Worm (Caenorhabditis elegans) whole organism, young adult: ENCODE results near the gene tnt-2.

Experiments
- B0035.1 ChIP-seq: sonication (generic microtip); optimal IDR thresholded peaks from 2 replicates; lab custom pipeline; 2016; ENCODE audit warnings: missing genetic modification characterization, mild to moderate bottlenecking, missing compliant biosample characterization, missing genotype, missing genetic modification reagents
- B0261.1 ChIP-seq: sonication (generic microtip); optimal IDR thresholded peaks from 2 replicates; lab custom pipeline; 2016; ENCODE audit warnings: mild to moderate bottlenecking, missing genetic modification characterization, moderate library complexity, missing compliant biosample characterization
- F10E7.11 ChIP-seq: sonication (generic microtip); optimal IDR thresholded peaks from 2 replicates; lab custom pipeline; 2017; ENCODE audit warnings: mild to moderate bottlenecking, missing genetic modification characterization, moderate library complexity, missing compliant biosample characterization
- F22D6.2 ChIP-seq: sonication (generic microtip); optimal IDR thresholded peaks from 2 replicates; lab custom pipeline; 2016; ENCODE audit warnings: mild to moderate bottlenecking, missing genetic modification characterization, missing compliant biosample characterization
- F23B12.7 ChIP-seq: sonication (generic microtip); optimal IDR thresholded peaks from 2 replicates; lab custom pipeline; 2017; ENCODE audit warnings: missing genetic modification characterization, mild to moderate bottlenecking, missing compliant biosample characterization, antibody characterized with exemption, moderate library complexity; ENCODE audit not compliant: insufficient read depth
- F49E8.2 ChIP-seq: sonication (generic microtip); optimal IDR thresholded peaks from 3 replicates; lab custom pipeline; 2017; ENCODE audit warnings: missing genetic modification characterization, mild to moderate bottlenecking, missing compliant biosample characterization, antibody characterized with exemption, moderate library complexity; ENCODE audit not compliant: insufficient read depth
- F52B5.7 ChIP-seq: sonication (generic microtip); optimal IDR thresholded peaks from 2 replicates; lab custom pipeline; 2016; ENCODE audit warnings: mild to moderate bottlenecking, missing genetic modification characterization, missing compliant biosample characterization
- F57A8.1 ChIP-seq: fragments of 200-800 bp; sonication (Bioruptor generic); optimal IDR thresholded peaks from 2 replicates; lab custom pipeline; 2018; ENCODE audit warnings: mild to moderate bottlenecking, missing genetic modification characterization, moderate library complexity, missing compliant biosample characterization
- K11D2.4 ChIP-seq: fragments of 200-800 bp; sonication (Bioruptor generic); IDR thresholded peaks from 2 replicates; pipeline ENCODE4 v1.3.6; 2022; ENCODE audit warnings: missing genetic modification reagents, missing genetic modification characterization, missing compliant biosample characterization
- K12H6.12 ChIP-seq: fragments of 200-800 bp; sonication (Bioruptor generic); optimal IDR thresholded peaks from 2 replicates; lab custom pipeline; 2018; ENCODE audit warnings: mild to moderate bottlenecking, missing genetic modification characterization, missing compliant biosample characterization
- Y56A3A.18 ChIP-seq: fragments of 200-800 bp; sonication (Bioruptor generic); IDR thresholded peaks from 2 replicates; pipeline ENCODE4 v1.3.6; 2022; ENCODE audit warnings: missing genetic modification reagents, missing genetic modification characterization, missing compliant biosample characterization
- Y95B8A.8 ChIP-seq: fragments of 200-800 bp; sonication (Bioruptor generic); IDR thresholded peaks from 2 replicates; pipeline ENCODE4 v1.3.6; 2022; ENCODE audit warnings: missing genetic modification reagents, missing genetic modification characterization, missing compliant biosample characterization
- aptf-2 ChIP-seq: fragments of 200-800 bp; sonication (Bioruptor generic); conservative IDR thresholded peaks from 2 replicates; pipeline ENCODE4 v1.3.6; 2022; ENCODE audit warnings: missing genetic modification reagents, missing genetic modification characterization, missing compliant biosample characterization
- atf-7 ChIP-seq: sonication (generic microtip); optimal IDR thresholded peaks from 2 replicates; lab custom pipeline; 2017; ENCODE audit warnings: mild to moderate bottlenecking, missing genetic modification characterization, missing compliant biosample characterization
- attf-6 ChIP-seq: fragments of 200-800 bp; sonication (Bioruptor generic); IDR thresholded peaks from 2 replicates; pipeline ENCODE4 v1.3.6; 2022; ENCODE audit warnings: missing genetic modification reagents, missing genetic modification characterization, missing compliant biosample characterization
- bed-2 ChIP-seq: fragments of 200-800 bp; sonication (Bioruptor generic); IDR thresholded peaks from 2 replicates; pipeline ENCODE4 v1.3.6; 2022; ENCODE audit warnings: missing genetic modification reagents, missing genetic modification characterization, missing compliant biosample characterization
- ccch-3 ChIP-seq: fragments of 200-800 bp; sonication (Bioruptor generic); optimal IDR thresholded peaks from 2 replicates; lab custom pipeline; 2018; ENCODE audit warnings: mild to moderate bottlenecking, missing genetic modification characterization, missing compliant biosample characterization
- cebp-1 ChIP-seq, 2 experiments: fragments of 200-800 bp in 1 of 2; sonication (Bioruptor generic) in 1 of 2; sonication (generic microtip) in 1 of 2; IDR thresholded peaks in 1 of 2; optimal IDR thresholded peaks in 1 of 2; 2 replicates each; pipeline versions ENCODE4 v1.3.6 to Lab custom; 2017 to 2022; ENCODE audit warnings: missing compliant biosample characterization in 2 of 2, missing genetic modification characterization in 2 of 2, mild to moderate bottlenecking in 1 of 2, missing genetic modification reagents in 1 of 2, moderate library complexity in 1 of 2
- cebp-2 ChIP-seq: fragments of 200-800 bp; sonication (Bioruptor generic); IDR thresholded peaks from 2 replicates; pipeline ENCODE4 v1.3.6; 2022; ENCODE audit warnings: missing genetic modification characterization, missing compliant biosample characterization
- ceh-58 ChIP-seq: fragments of 200-800 bp; sonication (Bioruptor generic); IDR thresholded peaks from 2 replicates; pipeline ENCODE4 v1.3.6; 2022; ENCODE audit warnings: missing genetic modification characterization, missing compliant biosample characterization
- ets-4 ChIP-seq: fragments of 200-800 bp; sonication (Bioruptor generic); optimal IDR thresholded peaks from 2 replicates; lab custom pipeline; 2018; ENCODE audit warnings: mild to moderate bottlenecking, missing genetic modification characterization, missing compliant biosample characterization
- hsf-1 ChIP-seq: fragments of 200-800 bp; sonication (Bioruptor generic); IDR thresholded peaks from 2 replicates; pipeline ENCODE4 v1.3.6; 2022; ENCODE audit warnings: missing genetic modification reagents, missing genetic modification characterization, missing compliant biosample characterization
- let-526 ChIP-seq: fragments of 200-800 bp; sonication (Bioruptor generic); IDR thresholded peaks from 2 replicates; pipeline ENCODE4 v1.3.6; 2022; ENCODE audit warnings: missing genetic modification reagents, missing genetic modification characterization, missing compliant biosample characterization
- lin-26 ChIP-seq: fragments of 200-800 bp; sonication (Bioruptor generic); IDR thresholded peaks from 2 replicates; pipeline ENCODE4 v1.3.6; 2022; ENCODE audit warnings: missing genetic modification reagents, missing genetic modification characterization, missing compliant biosample characterization
- lin-40 ChIP-seq: sonication (generic microtip); optimal IDR thresholded peaks from 2 replicates; lab custom pipeline; 2016; ENCODE audit warnings: missing genetic modification characterization, mild to moderate bottlenecking, missing compliant biosample characterization, missing genotype, missing genetic modification reagents
- lin-54 ChIP-seq: fragments of 200-800 bp; sonication (Bioruptor generic); optimal IDR thresholded peaks from 2 replicates; lab custom pipeline; 2018; ENCODE audit warnings: mild to moderate bottlenecking, missing genetic modification characterization, missing compliant biosample characterization
- lsl-1 ChIP-seq: fragments of 200-800 bp; sonication (Bioruptor generic); optimal IDR thresholded peaks from 2 replicates; lab custom pipeline; 2018; ENCODE audit warnings: mild to moderate bottlenecking, missing genetic modification characterization, moderate library complexity, missing compliant biosample characterization
- madf-8 ChIP-seq: fragments of 200-800 bp; sonication (Bioruptor generic); conservative IDR thresholded peaks from 2 replicates; pipeline ENCODE4 v1.3.6; 2022; ENCODE audit warnings: missing genetic modification reagents, missing genetic modification characterization, missing compliant biosample characterization
- mxl-1 ChIP-seq: sonication (generic microtip); optimal IDR thresholded peaks from 2 replicates; lab custom pipeline; 2016; ENCODE audit warnings: missing genetic modification characterization, missing compliant biosample characterization
- nhr-27 ChIP-seq: fragments of 200-800 bp; sonication (Bioruptor generic); optimal IDR thresholded peaks from 2 replicates; lab custom pipeline; 2018; ENCODE audit warnings: mild to moderate bottlenecking, missing genetic modification characterization, moderate library complexity, missing compliant biosample characterization
- nhr-80 ChIP-seq: sonication (generic microtip); optimal IDR thresholded peaks from 2 replicates; lab custom pipeline; 2016; ENCODE audit warnings: missing genetic modification characterization, missing compliant biosample characterization
- nhr-90 ChIP-seq: sonication (generic microtip); optimal IDR thresholded peaks from 2 replicates; lab custom pipeline; 2016; ENCODE audit warnings: missing genotype, mild to moderate bottlenecking, missing genetic modification characterization, missing compliant biosample characterization
- snpc-1.3 ChIP-seq: sonication (generic microtip); optimal IDR thresholded peaks from 2 replicates; lab custom pipeline; 2017; ENCODE audit warnings: missing genetic modification characterization, mild to moderate bottlenecking, missing compliant biosample characterization, antibody characterized with exemption, moderate library complexity, missing genotype, missing genetic modification reagents; ENCODE audit not compliant: insufficient read depth
- somi-1 ChIP-seq: fragments of 200-800 bp; sonication (Bioruptor generic); optimal IDR thresholded peaks from 2 replicates; lab custom pipeline; 2018; ENCODE audit warnings: mild to moderate bottlenecking, missing genetic modification characterization, missing compliant biosample characterization
- sptf-2 ChIP-seq: fragments of 200-800 bp; sonication (Bioruptor generic); optimal IDR thresholded peaks from 2 replicates; lab custom pipeline; 2018; ENCODE audit warnings: mild to moderate bottlenecking, missing genetic modification characterization, missing compliant biosample characterization
- tlf-1 ChIP-seq: fragments of 200-800 bp; sonication (Bioruptor generic); optimal IDR thresholded peaks from 2 replicates; lab custom pipeline; 2018; ENCODE audit warnings: mild to moderate bottlenecking, missing genetic modification characterization, missing compliant biosample characterization
- xnd-1 ChIP-seq: sonication (generic microtip); optimal IDR thresholded peaks from 2 replicates; lab custom pipeline; 2016; ENCODE audit warnings: missing genotype, missing genetic modification reagents, missing genetic modification characterization, missing compliant biosample characterization
- zim-3 ChIP-seq: sonication (generic microtip); optimal IDR thresholded peaks from 2 replicates; lab custom pipeline; 2017; ENCODE audit warnings: mild to moderate bottlenecking, missing genetic modification characterization, moderate library complexity, missing compliant biosample characterization
- ztf-28 ChIP-seq: fragments of 200-800 bp; sonication (Bioruptor generic); IDR thresholded peaks from 2 replicates; pipeline ENCODE4 v1.3.6; 2022; ENCODE audit warnings: missing genetic modification reagents, missing genetic modification characterization, missing compliant biosample characterization
- ztf-6 ChIP-seq: fragments of 200-800 bp; sonication (Bioruptor generic); IDR thresholded peaks from 2 replicates; pipeline ENCODE4 v1.3.6; 2022; ENCODE audit warnings: missing genetic modification reagents, missing genetic modification characterization, missing compliant biosample characterization

tnt-2 gene

DNA sequence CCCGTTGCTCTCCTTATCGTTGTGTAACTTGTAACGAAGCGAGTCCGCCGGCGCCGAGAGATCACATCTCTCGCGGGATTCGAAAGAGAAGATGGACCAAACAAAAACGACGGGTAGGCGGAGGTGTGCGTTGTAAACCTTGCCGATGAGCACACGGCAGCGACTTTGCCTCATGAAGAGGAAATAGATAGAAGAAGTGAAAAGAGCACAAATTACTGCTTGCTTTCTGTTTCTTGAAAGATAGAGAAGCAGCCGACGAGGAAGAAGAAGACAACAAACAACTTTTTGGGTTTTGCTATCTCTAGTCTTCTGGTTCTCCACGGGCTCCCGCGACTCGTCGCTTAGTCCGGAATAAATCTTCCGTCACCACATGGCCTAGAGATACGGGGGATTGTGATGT is 490 bp upstream of the tnt-2 start:
- TF ChIP-seq atf-7 (no peak), Y56A3A.18 (no peak), sptf-2 (GFP tag; lab: Kevin White, UChicago) (no peak), K11D2.4 (GFP tag; lab: Robert Waterston, UW) (no peak), bed-2 (GFP tag; lab: Robert Waterston, UW) (no peak), xnd-1 (no peak), let-526 (GFP tag; lab: Robert Waterston, UW) (no peak), somi-1 (GFP tag; lab: Kevin White, UChicago) (peak; percentile 27)

DNA sequence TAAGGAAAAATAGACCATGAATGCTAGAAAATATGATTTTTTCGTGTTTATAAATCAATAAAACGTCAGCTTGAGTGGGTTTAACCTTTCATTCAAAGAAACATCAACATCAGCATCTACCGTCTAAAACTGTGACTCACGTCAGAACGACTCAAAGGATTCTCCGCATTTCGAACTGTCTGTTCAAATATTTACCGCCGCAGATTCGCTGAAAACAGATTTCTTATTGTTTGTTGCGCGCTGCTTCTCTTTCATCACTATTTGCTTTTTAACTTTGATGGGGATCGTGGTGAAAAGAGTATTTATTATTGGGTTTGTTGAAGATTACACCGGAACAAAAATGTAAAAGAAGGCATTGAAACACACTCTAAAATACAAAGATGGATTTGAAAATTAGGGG is 2.1 kb downstream of the tnt-2 start:
- TF ChIP-seq mxl-1 (tag; lab: Kevin White, UChicago) (no peak), lin-40 (no peak), F22D6.2 (tag; lab: Kevin White, UChicago) (no peak), K11D2.4 (GFP tag; lab: Robert Waterston, UW) (no peak), ztf-28 (GFP tag; lab: Robert Waterston, UW) (no peak), F10E7.11 (no peak), ceh-58 (GFP tag; lab: Robert Waterston, UW) (no peak), snpc-1.3 (no peak), B0035.1 (tag; lab: Kevin White, UChicago) (no peak), lin-54 (GFP tag; lab: Kevin White, UChicago) (no peak), F49E8.2 (tag; lab: Kevin White, UChicago) (no peak), lsl-1 (GFP tag; lab: Kevin White, UChicago) (no peak), B0261.1 (no peak), nhr-90 (tag; lab: Kevin White, UChicago) (no peak), ccch-3 (GFP tag; lab: Kevin White, UChicago) (no peak), ztf-6 (GFP tag; lab: Robert Waterston, UW) (no peak), cebp-2 (GFP tag; lab: Robert Waterston, UW) (no peak), K12H6.12 (tag; lab: Kevin White, UChicago) (no peak), nhr-80 (tag; lab: Kevin White, UChicago) (no peak), ets-4 (GFP tag; lab: Kevin White, UChicago) (no peak)

DNA sequence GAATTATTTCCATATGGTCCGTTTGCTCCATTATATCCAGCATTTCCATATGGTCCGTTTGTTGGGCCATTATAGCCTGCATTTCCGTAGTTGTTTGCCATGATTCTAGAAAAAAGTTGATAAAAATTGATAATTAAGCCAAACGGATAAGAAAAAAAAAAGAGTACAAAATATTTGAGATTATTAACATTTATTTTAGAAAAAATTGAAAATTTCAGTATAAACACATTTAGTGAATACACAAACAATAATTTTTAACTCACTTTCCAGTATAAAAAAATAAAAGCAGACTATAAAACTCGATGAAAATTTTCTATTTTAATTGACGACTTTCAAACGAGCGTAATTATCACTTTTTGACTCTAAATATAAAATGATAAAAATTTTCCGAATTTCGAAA is 2.7 kb downstream of the tnt-2 start, which contains the start of gene F53A9.9:
Gene F53A9.9 (minus strand): TSS at position 101 of the 400 bp plus-strand sequence.
- TF ChIP-seq attf-6 (GFP tag; lab: Robert Waterston, UW) (no peak), Y95B8A.8 (GFP tag; lab: Robert Waterston, UW) (no peak), tlf-1 (GFP tag; lab: Kevin White, UChicago) (no peak), nhr-27 (no peak), F57A8.1 (no peak), zim-3 (tag; lab: Kevin White, UChicago) (no peak), aptf-2 (GFP tag; lab: Robert Waterston, UW) (no peak), lin-26 (no peak), B0035.1 (tag; lab: Kevin White, UChicago) (no peak), ets-4 (GFP tag; lab: Kevin White, UChicago) (no peak), hsf-1 (no peak), ztf-6 (GFP tag; lab: Robert Waterston, UW) (no peak), cebp-1 (GFP tag; IDR thresholded peaks at IDR 0.05; lab: Robert Waterston, UW) (no peak), cebp-1 (tag; optimal IDR thresholded peaks at IDR 0.05; lab: Kevin White, UChicago) (no peak), madf-8 (GFP tag; lab: Robert Waterston, UW) (no peak), F52B5.7 (tag; lab: Kevin White, UChicago) (no peak), F23B12.7 (tag; lab: Kevin White, UChicago) (no peak)
